Worm (Caenorhabditis elegans) whole organism, young adult: ENCODE results near the gene C46A5.6.

Source experiments
- B0019.2 ChIP-seq: fragments of 200-800 bp; sonication (Bioruptor generic); conservative IDR thresholded peaks from 2 replicates; pipeline ENCODE4 v1.3.6; 2022; ENCODE audit warnings: missing genetic modification reagents, missing genetic modification characterization, missing compliant biosample characterization
- B0035.1 ChIP-seq: sonication (generic microtip); optimal IDR thresholded peaks from 2 replicates; lab custom pipeline; 2016; ENCODE audit warnings: missing genetic modification characterization, mild to moderate bottlenecking, missing compliant biosample characterization, missing genotype, missing genetic modification reagents
- B0336.3 ChIP-seq: fragments of 200-800 bp; sonication (Bioruptor generic); IDR thresholded peaks from 2 replicates; pipeline ENCODE4 v1.3.6; 2022; ENCODE audit warnings: missing genetic modification characterization, missing compliant biosample characterization
- C17E4.6 ChIP-seq: fragments of 200-800 bp; sonication (Bioruptor generic); IDR thresholded peaks from 2 replicates; pipeline ENCODE4 v1.3.6; 2022; ENCODE audit warnings: missing genetic modification reagents, missing genetic modification characterization, missing compliant biosample characterization
- D2030.7 ChIP-seq: fragments of 200-800 bp; sonication (Bioruptor generic); IDR thresholded peaks from 2 replicates; pipeline ENCODE4 v1.3.6; 2022; ENCODE audit warnings: missing genetic modification reagents, missing genetic modification characterization, missing compliant biosample characterization
- F33H1.4 ChIP-seq: fragments of 200-800 bp; sonication (Bioruptor generic); IDR thresholded peaks from 2 replicates; pipeline ENCODE4 v1.3.6; 2022; ENCODE audit warnings: missing genetic modification reagents, missing genetic modification characterization, missing compliant biosample characterization
- F37B4.10 ChIP-seq: fragments of 200-800 bp; sonication (Bioruptor generic); IDR thresholded peaks from 2 replicates; pipeline ENCODE4 v1.3.6; 2022; ENCODE audit warnings: missing genetic modification characterization, missing compliant biosample characterization
- F52B5.7 ChIP-seq: sonication (generic microtip); optimal IDR thresholded peaks from 2 replicates; lab custom pipeline; 2016; ENCODE audit warnings: mild to moderate bottlenecking, missing genetic modification characterization, missing compliant biosample characterization
- T26A5.8 ChIP-seq: sonication (generic microtip); optimal IDR thresholded peaks from 2 replicates; lab custom pipeline; 2016; ENCODE audit warnings: missing genetic modification characterization, missing compliant biosample characterization
- Y53G8AR.9 ChIP-seq: fragments of 200-800 bp; sonication (Bioruptor generic); conservative IDR thresholded peaks from 2 replicates; pipeline ENCODE4 v1.3.6; 2022; ENCODE audit warnings: missing genetic modification reagents, missing genetic modification characterization, missing compliant biosample characterization
- Y56A3A.18 ChIP-seq: fragments of 200-800 bp; sonication (Bioruptor generic); IDR thresholded peaks from 2 replicates; pipeline ENCODE4 v1.3.6; 2022; ENCODE audit warnings: missing genetic modification reagents, missing genetic modification characterization, missing compliant biosample characterization
- ZK185.1 ChIP-seq: sonication (generic microtip); optimal IDR thresholded peaks from 2 replicates; lab custom pipeline; 2016; ENCODE audit warnings: mild to moderate bottlenecking, missing genetic modification characterization, missing compliant biosample characterization; ENCODE audit not compliant: poor library complexity, severe bottlenecking
- akir-1 ChIP-seq: fragments of 200-800 bp; sonication (Bioruptor generic); optimal IDR thresholded peaks from 2 replicates; lab custom pipeline; 2018; ENCODE audit warnings: mild to moderate bottlenecking, missing genetic modification characterization, moderate library complexity, missing compliant biosample characterization
- ama-1 ChIP-seq, 3 experiments: fragments of 150-350 bp in 1 of 3; sonication (generic microtip) in 2 of 3; optimal IDR thresholded peaks; 2 replicates each; lab custom pipeline; 2014 to 2018; ENCODE audit warnings: missing biosample characterization in 2 of 3, missing genetic modification characterization in 2 of 3, missing genetic modification reagents in 2 of 3
- aptf-3 ChIP-seq: fragments of 200-800 bp; sonication (Bioruptor generic); IDR thresholded peaks from 2 replicates; pipeline ENCODE4 v1.3.6; 2022; ENCODE audit warnings: missing genetic modification characterization, missing compliant biosample characterization
- athp-1 ChIP-seq: sonication (generic microtip); optimal IDR thresholded peaks from 2 replicates; lab custom pipeline; 2017; ENCODE audit warnings: mild to moderate bottlenecking, missing genetic modification characterization, missing compliant biosample characterization
- attf-3 ChIP-seq: fragments of 200-800 bp; sonication (Bioruptor generic); conservative IDR thresholded peaks from 2 replicates; pipeline ENCODE4 v1.3.6; 2022; ENCODE audit warnings: missing genetic modification reagents, missing genetic modification characterization, missing compliant biosample characterization
- attf-5 ChIP-seq: fragments of 200-800 bp; sonication (Bioruptor generic); optimal IDR thresholded peaks from 2 replicates; lab custom pipeline; 2018; ENCODE audit warnings: mild to moderate bottlenecking, missing genetic modification characterization, missing compliant biosample characterization
- cebp-1 ChIP-seq, 2 experiments: fragments of 200-800 bp in 1 of 2; sonication (Bioruptor generic) in 1 of 2; sonication (generic microtip) in 1 of 2; IDR thresholded peaks in 1 of 2; optimal IDR thresholded peaks in 1 of 2; 2 replicates each; pipeline versions ENCODE4 v1.3.6 to Lab custom; 2017 to 2022; ENCODE audit warnings: missing compliant biosample characterization in 2 of 2, missing genetic modification characterization in 2 of 2, mild to moderate bottlenecking in 1 of 2, missing genetic modification reagents in 1 of 2, moderate library complexity in 1 of 2
- cebp-2 ChIP-seq: fragments of 200-800 bp; sonication (Bioruptor generic); IDR thresholded peaks from 2 replicates; pipeline ENCODE4 v1.3.6; 2022; ENCODE audit warnings: missing genetic modification characterization, missing compliant biosample characterization
- ceh-100 ChIP-seq: fragments of 200-800 bp; sonication (Bioruptor generic); IDR thresholded peaks from 2 replicates; pipeline ENCODE4 v1.3.6; 2022; ENCODE audit warnings: missing genetic modification reagents, missing genetic modification characterization, missing compliant biosample characterization
- ceh-58 ChIP-seq: fragments of 200-800 bp; sonication (Bioruptor generic); IDR thresholded peaks from 2 replicates; pipeline ENCODE4 v1.3.6; 2022; ENCODE audit warnings: missing genetic modification characterization, missing compliant biosample characterization
- ceh-79 ChIP-seq: sonication (generic microtip); optimal IDR thresholded peaks from 2 replicates; lab custom pipeline; 2017; ENCODE audit warnings: mild to moderate bottlenecking, missing genetic modification characterization, missing compliant biosample characterization
- dox-1 ChIP-seq: fragments of 200-800 bp; sonication (Bioruptor generic); IDR thresholded peaks from 2 replicates; pipeline ENCODE4 v1.3.6; 2022; ENCODE audit warnings: missing genetic modification reagents, missing genetic modification characterization, missing compliant biosample characterization
- ekl-4 ChIP-seq: fragments of 200-800 bp; sonication (Bioruptor generic); IDR thresholded peaks from 2 replicates; pipeline ENCODE4 v1.3.6; 2022; ENCODE audit warnings: missing genetic modification reagents, missing genetic modification characterization, missing compliant biosample characterization
- hmg-20 ChIP-seq: fragments of 200-800 bp; sonication (Bioruptor generic); IDR thresholded peaks from 2 replicates; pipeline ENCODE4 v1.3.6; 2022; ENCODE audit warnings: missing genetic modification reagents, missing genetic modification characterization, missing compliant biosample characterization
- hrde-1 ChIP-seq: sonication (generic microtip); optimal IDR thresholded peaks from 2 replicates; lab custom pipeline; 2016; ENCODE audit warnings: missing genetic modification characterization, mild to moderate bottlenecking, missing compliant biosample characterization, moderate library complexity, missing genotype, missing genetic modification reagents, borderline replicate concordance
- lin-26 ChIP-seq: fragments of 200-800 bp; sonication (Bioruptor generic); IDR thresholded peaks from 2 replicates; pipeline ENCODE4 v1.3.6; 2022; ENCODE audit warnings: missing genetic modification reagents, missing genetic modification characterization, missing compliant biosample characterization
- lir-1 ChIP-seq: fragments of 200-800 bp; sonication (Bioruptor generic); conservative IDR thresholded peaks from 2 replicates; pipeline ENCODE4 v1.3.6; 2022; ENCODE audit warnings: missing genetic modification reagents, missing genetic modification characterization, missing compliant biosample characterization
- madf-10 ChIP-seq: sonication (generic microtip); optimal IDR thresholded peaks from 2 replicates; lab custom pipeline; 2016; ENCODE audit warnings: mild to moderate bottlenecking, missing genetic modification characterization, missing compliant biosample characterization
- madf-3 ChIP-seq: fragments of 200-800 bp; sonication (Bioruptor generic); IDR thresholded peaks from 2 replicates; pipeline ENCODE4 v1.3.6; 2022; ENCODE audit warnings: missing genetic modification reagents, missing genetic modification characterization, missing compliant biosample characterization
- nhr-80 ChIP-seq: sonication (generic microtip); optimal IDR thresholded peaks from 2 replicates; lab custom pipeline; 2016; ENCODE audit warnings: missing genetic modification characterization, missing compliant biosample characterization
- rpc-1 ChIP-seq, 2 experiments: fragments of 150-350 bp in 1 of 2; sonication (generic microtip) in 1 of 2; optimal IDR thresholded peaks; 2 replicates each; lab custom pipeline; 2014 to 2018; ENCODE audit warnings: missing biosample characterization in 1 of 2, missing genetic modification characterization in 1 of 2, missing genetic modification reagents in 1 of 2, missing genotype in 1 of 2
- somi-1 ChIP-seq: fragments of 200-800 bp; sonication (Bioruptor generic); optimal IDR thresholded peaks from 2 replicates; lab custom pipeline; 2018; ENCODE audit warnings: mild to moderate bottlenecking, missing genetic modification characterization, missing compliant biosample characterization
- tlf-1 ChIP-seq: fragments of 200-800 bp; sonication (Bioruptor generic); optimal IDR thresholded peaks from 2 replicates; lab custom pipeline; 2018; ENCODE audit warnings: mild to moderate bottlenecking, missing genetic modification characterization, missing compliant biosample characterization
- unc-130 ChIP-seq: sonication (generic microtip); optimal IDR thresholded peaks from 2 replicates; lab custom pipeline; 2016; ENCODE audit warnings: missing genetic modification reagents, missing genetic modification characterization, missing compliant biosample characterization
- xnd-1 ChIP-seq: sonication (generic microtip); optimal IDR thresholded peaks from 2 replicates; lab custom pipeline; 2016; ENCODE audit warnings: missing genotype, missing genetic modification reagents, missing genetic modification characterization, missing compliant biosample characterization
- ztf-3 ChIP-seq: fragments of 200-800 bp; sonication (Bioruptor generic); optimal IDR thresholded peaks from 2 replicates; lab custom pipeline; 2018; ENCODE audit warnings: mild to moderate bottlenecking, missing genetic modification characterization, missing compliant biosample characterization

Gene C46A5.6

DNA sequence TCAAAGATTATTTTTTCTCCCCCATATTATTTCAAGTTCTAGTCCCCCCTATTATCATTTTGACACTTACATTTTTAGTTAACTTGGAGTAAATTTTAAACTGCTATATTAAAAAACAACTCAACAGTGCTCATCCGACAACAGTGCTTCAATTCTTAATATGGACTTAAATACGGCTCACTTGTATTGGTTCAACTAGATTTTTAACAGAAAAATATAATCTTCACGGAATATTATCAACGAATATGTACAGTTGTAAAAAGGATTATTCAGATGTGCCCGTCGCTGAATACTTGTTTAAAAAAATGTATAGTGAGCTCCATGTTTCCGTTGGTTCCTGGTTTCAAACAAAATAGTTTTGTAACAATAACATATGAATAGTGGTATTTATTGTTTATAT, 36.7 kb upstream of the C46A5.6 start (continued):
- TF ChIP-seq madf-3 (GFP tag; lab: Robert Waterston, UW) (0 out of 2 replicates have a peak, but pooled peaks have one; percentile 60), F52B5.7 (no peak), ZK185.1 (no peak), rpc-1 (optimal IDR thresholded peaks at IDR 0.05; lab: Kevin White, UChicago) (no peak), rpc-1 (tag; optimal IDR thresholded peaks at IDR 0.05; lab: Kevin White, UChicago) (no peak), B0035.1 (no peak), tlf-1 (GFP tag; lab: Kevin White, UChicago) (peak; percentile 43), unc-130 (peak; percentile 63), attf-3 (GFP tag; lab: Robert Waterston, UW) (no peak), cebp-1 (GFP tag; IDR thresholded peaks at IDR 0.05; lab: Robert Waterston, UW) (no peak), cebp-1 (tag; optimal IDR thresholded peaks at IDR 0.05; lab: Kevin White, UChicago) (no peak), athp-1 (tag; lab: Kevin White, UChicago) (peak; percentile 80), cebp-2 (GFP tag; lab: Robert Waterston, UW) (no peak), nhr-80 (tag; lab: Kevin White, UChicago) (no peak), C17E4.6 (GFP tag; lab: Robert Waterston, UW) (peak; percentile 74), Y56A3A.18 (GFP tag; lab: Robert Waterston, UW) (0 out of 2 replicates have a peak, but pooled peaks have one; percentile 47), hmg-20 (peak; percentile 32; the same call in 1 of the 2 replicates), attf-5 (GFP tag; lab: Kevin White, UChicago) (no peak), B0019.2 (GFP tag; lab: Robert Waterston, UW) (no peak), xnd-1 (tag; lab: Kevin White, UChicago) (peak; percentile 32), ceh-100 (GFP tag; lab: Robert Waterston, UW) (peak; percentile 48), lin-26 (GFP tag; lab: Robert Waterston, UW) (peak; percentile 66), ama-1 (optimal IDR thresholded peaks at IDR 0.05; lab: Kevin White, UChicago) (no peak), ama-1 (GFP tag; optimal IDR thresholded peaks at IDR 0.05; lab: Kevin White, UChicago) (peak in 1 of 2 experiments; percentile 94), T26A5.8 (tag; lab: Kevin White, UChicago) (peak; percentile 20), D2030.7 (GFP tag; lab: Robert Waterston, UW) (no peak), madf-10 (tag; lab: Kevin White, UChicago) (no peak), ekl-4 (GFP tag; lab: Robert Waterston, UW) (peak; percentile 82), dox-1 (GFP tag; lab: Robert Waterston, UW) (no peak), ceh-58 (no peak), B0336.3 (GFP tag; lab: Robert Waterston, UW) (peak; percentile 69; the same call in 1 of the 2 replicates), F37B4.10 (GFP tag; lab: Robert Waterston, UW) (no peak), ceh-79 (tag; lab: Kevin White, UChicago) (no peak), ztf-3 (GFP tag; lab: Kevin White, UChicago) (no peak), aptf-3 (GFP tag; lab: Robert Waterston, UW) (no peak), F33H1.4 (no peak; the same call in 1 of the 2 replicates), hrde-1 (tag; lab: Kevin White, UChicago) (peak; percentile 94), akir-1 (GFP tag; lab: Kevin White, UChicago) (no peak), Y53G8AR.9 (GFP tag; lab: Robert Waterston, UW) (peak; percentile 86), somi-1 (no peak), lir-1 (GFP tag; lab: Robert Waterston, UW) (no peak)
